Worm (Caenorhabditis elegans) whole organism, L1 larva: ENCODE results near the gene smg-8.
A peak's percentile ranks its signal among the peaks of the same experiment; 100 is the strongest.

Source experiments
- C04F5.9 ChIP-seq: sonication (generic microtip); optimal IDR thresholded peaks from 2 replicates; lab custom pipeline; 2016; ENCODE audit warnings: missing genetic modification characterization, missing compliant biosample characterization
- C16A3.4 ChIP-seq: fragments of 150-350 bp; optimal IDR thresholded peaks from 2 replicates; lab custom pipeline; 2014; ENCODE audit warnings: missing biosample characterization, missing genetic modification characterization
- F16B12.6 ChIP-seq: fragments of 150-350 bp; optimal IDR thresholded peaks from 2 replicates; lab custom pipeline; 2014; ENCODE audit warnings: missing biosample characterization, missing genetic modification characterization
- Y116A8C.19 ChIP-seq: sonication (generic microtip); optimal IDR thresholded peaks from 2 replicates; lab custom pipeline; 2016; ENCODE audit warnings: missing compliant biosample characterization, missing genetic modification characterization, borderline replicate concordance
- blmp-1 ChIP-seq: fragments of 150-350 bp; optimal IDR thresholded peaks from 2 replicates; lab custom pipeline; 2014; ENCODE audit warnings: missing biosample characterization, missing genetic modification characterization
- ceh-63 ChIP-seq: fragments of 200-800 bp; sonication (Bioruptor generic); optimal IDR thresholded peaks from 2 replicates; lab custom pipeline; 2018; ENCODE audit warnings: mild to moderate bottlenecking, missing genetic modification characterization, missing compliant biosample characterization
- ceh-8 ChIP-seq: fragments of 200-800 bp; sonication (Bioruptor generic); optimal IDR thresholded peaks from 2 replicates; lab custom pipeline; 2018; ENCODE audit warnings: mild to moderate bottlenecking, missing genetic modification characterization, moderate library complexity, missing compliant biosample characterization
- ceh-82 ChIP-seq, 3 experiments: fragments of 150-350 bp in 1 of 3; sonication (generic microtip) in 2 of 3; optimal IDR thresholded peaks; 2 replicates each; lab custom pipeline; 2014 to 2017; ENCODE audit warnings: missing biosample characterization in 3 of 3, missing genetic modification characterization in 3 of 3
- ceh-90 ChIP-seq: sonication (generic microtip); optimal IDR thresholded peaks from 2 replicates; lab custom pipeline; 2016; ENCODE audit warnings: missing genetic modification characterization, missing compliant biosample characterization
- dpl-1 ChIP-seq, 3 experiments: fragments of 150-350 bp in 2 of 3; sonication (generic microtip) in 1 of 3; optimal IDR thresholded peaks; 2 replicates each; lab custom pipeline; 2014 to 2017; ENCODE audit warnings: missing biosample characterization in 3 of 3, missing genetic modification characterization in 3 of 3, missing genetic modification reagents in 3 of 3
- efl-1 ChIP-seq, 4 experiments: fragments of 150-350 bp; optimal IDR thresholded peaks in 3 of 4; peaks in 1 of 4; 1 replicate in 1 of 4; 2 replicates in 3 of 4; lab custom pipeline; 2014; ENCODE audit warnings: missing biosample characterization in 2 of 4, missing genetic modification characterization in 2 of 4, missing genetic modification reagents in 2 of 4
- efl-3 ChIP-seq: fragments of 200-800 bp; sonication (Bioruptor generic); optimal IDR thresholded peaks from 2 replicates; lab custom pipeline; 2018; ENCODE audit warnings: mild to moderate bottlenecking, missing genetic modification characterization, missing compliant biosample characterization
- egl-13 ChIP-seq: sonication (generic microtip); optimal IDR thresholded peaks from 2 replicates; lab custom pipeline; 2016; ENCODE audit warnings: missing genotype, missing genetic modification reagents, missing genetic modification characterization, missing compliant biosample characterization
- egl-27 ChIP-seq, 2 experiments: fragments of 150-350 bp in 1 of 2; sonication (generic microtip); optimal IDR thresholded peaks; 3 replicates each; lab custom pipeline; 2017 to 2018; ENCODE audit warnings: missing biosample characterization in 2 of 2, missing genetic modification characterization in 2 of 2, missing genetic modification reagents in 2 of 2
- elt-2 ChIP-seq: sonication (generic microtip); optimal IDR thresholded peaks from 2 replicates; lab custom pipeline; 2016; ENCODE audit warnings: missing genetic modification characterization, mild to moderate bottlenecking, inconsistent platforms, missing compliant biosample characterization, missing genetic modification reagents
- fkh-10 ChIP-seq: sonication (generic microtip); optimal IDR thresholded peaks from 2 replicates; lab custom pipeline; 2017; ENCODE audit warnings: missing biosample characterization, missing genetic modification reagents, missing genetic modification characterization
- fkh-4 ChIP-seq: sonication (generic microtip); optimal IDR thresholded peaks from 2 replicates; lab custom pipeline; 2016; ENCODE audit warnings: missing compliant biosample characterization, missing genetic modification characterization, borderline replicate concordance
- fkh-8 ChIP-seq: sonication (generic microtip); optimal IDR thresholded peaks from 2 replicates; lab custom pipeline; 2016; ENCODE audit warnings: mild to moderate bottlenecking, missing genetic modification characterization, missing compliant biosample characterization
- fos-1 ChIP-seq: fragments of 150-350 bp; optimal IDR thresholded peaks from 2 replicates; lab custom pipeline; 2014; ENCODE audit warnings: missing biosample characterization, missing genetic modification characterization
- grh-1 ChIP-seq: fragments of 200-800 bp; sonication (Bioruptor generic); IDR thresholded peaks from 2 replicates; pipeline ENCODE4 v1.3.6; 2022; ENCODE audit warnings: missing genetic modification reagents, missing genetic modification characterization, missing compliant biosample characterization
- lin-13 ChIP-seq: fragments of 150-350 bp; optimal IDR thresholded peaks from 2 replicates; lab custom pipeline; 2014; ENCODE audit warnings: missing biosample characterization, missing genetic modification reagents, missing genetic modification characterization
- lin-14 ChIP-seq: fragments of 200-800 bp; sonication (Bioruptor generic); optimal IDR thresholded peaks from 2 replicates; lab custom pipeline; 2018; ENCODE audit warnings: mild to moderate bottlenecking, missing genetic modification characterization, moderate library complexity, missing compliant biosample characterization
- lin-15B ChIP-seq: fragments of 150-350 bp; sonication (generic microtip); optimal IDR thresholded peaks from 3 replicates; lab custom pipeline; 2014; ENCODE audit warnings: missing biosample characterization, missing genetic modification characterization
- lin-39 ChIP-seq: fragments of 150-350 bp; optimal IDR thresholded peaks from 2 replicates; lab custom pipeline; 2014; ENCODE audit warnings: missing biosample characterization, missing genetic modification reagents, missing genetic modification characterization
- lir-3 ChIP-seq: sonication (generic microtip); optimal IDR thresholded peaks from 2 replicates; lab custom pipeline; 2016; ENCODE audit warnings: mild to moderate bottlenecking, missing genetic modification characterization, moderate library complexity, missing compliant biosample characterization; ENCODE audit not compliant: poor library complexity
- mdl-1 ChIP-seq, 2 experiments: fragments of 150-350 bp; optimal IDR thresholded peaks; 2 replicates each; lab custom pipeline; 2014 to 2017; ENCODE audit warnings: missing biosample characterization in 2 of 2, missing genetic modification characterization in 2 of 2, inconsistent platforms in 1 of 2
- mep-1 ChIP-seq: fragments of 150-350 bp; optimal IDR thresholded peaks from 2 replicates; lab custom pipeline; 2014; ENCODE audit warnings: missing biosample characterization, missing genetic modification characterization
- nhr-11 ChIP-seq: fragments of 150-350 bp; optimal IDR thresholded peaks from 2 replicates; lab custom pipeline; 2014; ENCODE audit warnings: missing biosample characterization, missing genetic modification characterization
- nhr-19 ChIP-seq: fragments of 200-800 bp; sonication (Bioruptor generic); conservative IDR thresholded peaks from 2 replicates; pipeline ENCODE4 v1.3.6; 2022; ENCODE audit warnings: missing genetic modification characterization, missing compliant biosample characterization
- nhr-20 ChIP-seq: sonication (generic microtip); optimal IDR thresholded peaks from 2 replicates; lab custom pipeline; 2016; ENCODE audit warnings: mild to moderate bottlenecking, missing genetic modification characterization, missing compliant biosample characterization
- nhr-28 ChIP-seq: fragments of 150-350 bp; optimal IDR thresholded peaks from 2 replicates; lab custom pipeline; 2014; ENCODE audit warnings: missing biosample characterization, missing genetic modification characterization
- nhr-71 ChIP-seq: sonication (generic microtip); optimal IDR thresholded peaks from 2 replicates; lab custom pipeline; 2016; ENCODE audit warnings: mild to moderate bottlenecking, missing genetic modification characterization, moderate library complexity, missing compliant biosample characterization
- nhr-77 ChIP-seq: fragments of 150-350 bp; optimal IDR thresholded peaks from 2 replicates; lab custom pipeline; 2014; ENCODE audit warnings: missing biosample characterization, missing genetic modification characterization
- nhr-90 ChIP-seq: sonication (generic microtip); optimal IDR thresholded peaks from 2 replicates; lab custom pipeline; 2016; ENCODE audit warnings: mild to moderate bottlenecking, missing genetic modification characterization, missing compliant biosample characterization; ENCODE audit not compliant: poor library complexity
- pax-3 ChIP-seq: fragments of 200-800 bp; sonication (Bioruptor generic); optimal IDR thresholded peaks from 2 replicates; lab custom pipeline; 2018; ENCODE audit warnings: mild to moderate bottlenecking, missing genetic modification characterization, moderate library complexity, missing compliant biosample characterization
- pqm-1 ChIP-seq: sonication (generic microtip); optimal IDR thresholded peaks from 3 replicates; lab custom pipeline; 2017; ENCODE audit warnings: missing biosample characterization, missing genetic modification characterization
- rnt-1 ChIP-seq: sonication (generic microtip); optimal IDR thresholded peaks from 2 replicates; lab custom pipeline; 2016; ENCODE audit warnings: mild to moderate bottlenecking, missing genetic modification characterization, moderate library complexity, missing compliant biosample characterization
- snpc-4 ChIP-seq: fragments of 150-350 bp; optimal IDR thresholded peaks from 2 replicates; lab custom pipeline; 2014; ENCODE audit warnings: missing biosample characterization, missing genetic modification characterization
- snu-23 ChIP-seq: sonication (generic microtip); optimal IDR thresholded peaks from 2 replicates; lab custom pipeline; 2016; ENCODE audit warnings: missing genetic modification characterization, missing compliant biosample characterization
- sox-4 ChIP-seq: sonication (generic microtip); optimal IDR thresholded peaks from 2 replicates; lab custom pipeline; 2016; ENCODE audit warnings: missing genetic modification characterization, missing compliant biosample characterization
- sup-37 ChIP-seq: fragments of 200-800 bp; sonication (Bioruptor generic); optimal IDR thresholded peaks from 2 replicates; lab custom pipeline; 2018; ENCODE audit warnings: mild to moderate bottlenecking, missing genetic modification characterization, missing compliant biosample characterization
- swsn-7 ChIP-seq: sonication (generic microtip); optimal IDR thresholded peaks from 2 replicates; lab custom pipeline; 2016; ENCODE audit warnings: missing genetic modification characterization, missing compliant biosample characterization
- unc-130 ChIP-seq: fragments of 150-350 bp; optimal IDR thresholded peaks from 2 replicates; lab custom pipeline; 2017; ENCODE audit warnings: missing biosample characterization, missing genetic modification characterization, inconsistent platforms
- unc-86 ChIP-seq: sonication (generic microtip); optimal IDR thresholded peaks from 2 replicates; lab custom pipeline; 2016; ENCODE audit warnings: missing genetic modification characterization, missing compliant biosample characterization
- vab-15 ChIP-seq: sonication (generic microtip); optimal IDR thresholded peaks from 2 replicates; lab custom pipeline; 2017; ENCODE audit warnings: missing genotype, mild to moderate bottlenecking, missing genetic modification characterization, missing compliant biosample characterization
- xbp-1 ChIP-seq: sonication (generic microtip); optimal IDR thresholded peaks from 2 replicates; lab custom pipeline; 2016; ENCODE audit warnings: missing genetic modification characterization, missing compliant biosample characterization
- zag-1 ChIP-seq: fragments of 150-350 bp; optimal IDR thresholded peaks from 2 replicates; lab custom pipeline; 2014; ENCODE audit warnings: missing biosample characterization, missing genetic modification characterization
- zip-4 ChIP-seq: fragments of 200-800 bp; sonication (Bioruptor generic); optimal IDR thresholded peaks from 2 replicates; lab custom pipeline; 2018; ENCODE audit warnings: mild to moderate bottlenecking, missing genetic modification characterization, moderate library complexity, missing compliant biosample characterization
- ztf-4 ChIP-seq: fragments of 150-350 bp; optimal IDR thresholded peaks from 2 replicates; lab custom pipeline; 2014; ENCODE audit warnings: missing biosample characterization, missing genetic modification characterization

The smg-8 gene

ce11 chrII:14441144-14441543 is at the start of gene smg-8 (continued):
- TF ChIP-seq lin-14 (no peak), lin-15B (tag; lab: Kevin White, UChicago) (peak; percentile 79), unc-130 (tag; lab: Kevin White, UChicago) (peak; percentile 67), mdl-1 (tag; optimal IDR thresholded peaks at IDR 0.05; lab: Kevin White, UChicago) (peak in 1 of 2 experiments; percentile 71), snu-23 (GFP tag; lab: Kevin White, UChicago) (peak; percentile 85), ceh-8 (GFP tag; lab: Kevin White, UChicago) (no peak), pqm-1 (tag; lab: Kevin White, UChicago) (no peak), nhr-20 (peak; percentile 78), fkh-8 (tag; lab: Kevin White, UChicago) (peak; percentile 67), nhr-28 (tag; lab: Kevin White, UChicago) (no peak), F16B12.6 (tag; lab: Kevin White, UChicago) (peak; percentile 71), ceh-63 (GFP tag; lab: Kevin White, UChicago) (no peak), pax-3 (tag; lab: Kevin White, UChicago) (no peak), nhr-71 (tag; lab: Kevin White, UChicago) (no peak), fkh-4 (tag; lab: Kevin White, UChicago) (no peak), fkh-10 (GFP tag; lab: Kevin White, UChicago) (peak; percentile 31), nhr-11 (tag; lab: Kevin White, UChicago) (peak; percentile 50), vab-15 (tag; lab: Kevin White, UChicago) (no peak), zag-1 (tag; lab: Kevin White, UChicago) (no peak), unc-86 (peak; percentile 65), swsn-7 (tag; lab: Kevin White, UChicago) (peak; percentile 80), ceh-82 (tag; optimal IDR thresholded peaks at IDR 0.05; lab: Kevin White, UChicago) (peak; percentile 47 to 89 (median 70)), C04F5.9 (tag; lab: Kevin White, UChicago) (peak; percentile 39), Y116A8C.19 (tag; lab: Kevin White, UChicago) (no peak), nhr-90 (tag; lab: Kevin White, UChicago) (peak; percentile 77), nhr-77 (tag; lab: Kevin White, UChicago) (peak; percentile 93), blmp-1 (tag; lab: Kevin White, UChicago) (peak; percentile 59), lin-39 (peak; percentile 15), elt-2 (tag; lab: Kevin White, UChicago) (peak; percentile 28), zip-4 (peak; percentile 20), grh-1 (GFP tag; lab: Robert Waterston, UW) (no peak)

ce11 chrII:14393766-14394165 is 47.4 kb upstream of the smg-8 start:
- no peak for TF ChIP-seq egl-27 (tag; optimal IDR thresholded peaks at IDR 0.05; lab: Kevin White, UChicago)
- no peak for TF ChIP-seq unc-86
- TF ChIP-seq snpc-4 (tag; lab: Kevin White, UChicago): no peak
- no peak for TF ChIP-seq efl-1 (optimal IDR thresholded peaks at IDR 0.05; lab: Kevin White, UChicago)
- no peak for TF ChIP-seq efl-1 (GFP tag; optimal IDR thresholded peaks at IDR 0.05 in 1 of 2; lab: Kevin White, UChicago)

- TF ChIP-seq mdl-1 (tag; optimal IDR thresholded peaks at IDR 0.05; lab: Kevin White, UChicago): peak; percentile 23 to 98
- TF ChIP-seq C16A3.4: peak; percentile 94
- peak; percentile 64 for TF ChIP-seq ztf-4 (tag; lab: Kevin White, UChicago)
- peak; percentile 76 for TF ChIP-seq rnt-1 (tag; lab: Kevin White, UChicago)
- TF ChIP-seq xbp-1 (tag; lab: Kevin White, UChicago): peak; percentile 88
- peak; percentile 50 for TF ChIP-seq ceh-8 (GFP tag; lab: Kevin White, UChicago)
- TF ChIP-seq sup-37 (GFP tag; lab: Kevin White, UChicago): no peak
- TF ChIP-seq efl-3 (GFP tag; lab: Kevin White, UChicago): no peak
- TF ChIP-seq mep-1 (tag; lab: Kevin White, UChicago): peak; percentile 97
- TF ChIP-seq nhr-19 (GFP tag; lab: Robert Waterston, UW): peak; percentile 80
- TF ChIP-seq nhr-20: peak; percentile 91
- peak; percentile 50 for TF ChIP-seq fos-1 (tag; lab: Kevin White, UChicago)
- peak; percentile 80 to 87 (median 83) for TF ChIP-seq dpl-1 (GFP tag; optimal IDR thresholded peaks at IDR 0.05; lab: Kevin White, UChicago)
- TF ChIP-seq lin-14: peak; percentile 94
- peak; percentile 72 for TF ChIP-seq lir-3
- peak; percentile 77 for TF ChIP-seq egl-13 (tag; lab: Kevin White, UChicago)
- TF ChIP-seq ceh-90 (tag; lab: Kevin White, UChicago): peak; percentile 27
- TF ChIP-seq nhr-71 (tag; lab: Kevin White, UChicago): peak; percentile 94
- TF ChIP-seq sox-4: peak; percentile 37
- peak; percentile 68 for TF ChIP-seq F16B12.6 (tag; lab: Kevin White, UChicago)
- peak; percentile 81 for TF ChIP-seq lin-13
Measured at ce11 chrII:14399595-14399994, 41.6 kb upstream of the smg-8 start.
